Fruit fly (Drosophila melanogaster) whole organism, prepupa: ENCODE results near the gene Rpn9.
A peak's percentile ranks its signal among the peaks of the same experiment; 100 is the strongest.

Source experiments
- CG11294 ChIP-seq: fragments of 200-800 bp; sonication (Bioruptor generic); IDR thresholded peaks from 2 replicates; pipeline ENCODE4 v1.3.6; 2022; ENCODE audit warnings: missing biosample characterization, missing genetic modification characterization
- CG11762 ChIP-seq: fragments of 200-800 bp; sonication (Bioruptor generic); optimal IDR thresholded peaks from 3 replicates; lab custom pipeline; 2016; ENCODE audit warnings: missing biosample characterization, missing genetic modification characterization; ENCODE audit not compliant: insufficient read depth
- CG11902 ChIP-seq: fragments of 200-800 bp; sonication (Bioruptor generic); optimal IDR thresholded peaks from 3 replicates; lab custom pipeline; 2016; ENCODE audit warnings: missing biosample characterization, missing genetic modification characterization
- CG3032 ChIP-seq: fragments of 200-800 bp; optimal IDR thresholded peaks from 2 replicates; lab custom pipeline; 2019; ENCODE audit warnings: missing biosample characterization, mild to moderate bottlenecking, missing genetic modification characterization, moderate library complexity
- CG32006 ChIP-seq: fragments of 200-800 bp; sonication (Bioruptor generic); optimal IDR thresholded peaks from 3 replicates; lab custom pipeline; 2017; ENCODE audit warnings: missing biosample characterization, mild to moderate bottlenecking, missing genetic modification characterization
- CG3919 ChIP-seq: fragments of 200-800 bp; sonication (Bioruptor generic); optimal IDR thresholded peaks from 3 replicates; lab custom pipeline; 2016; ENCODE audit warnings: missing biosample characterization, missing genetic modification characterization
- CG4318 ChIP-seq: fragments of 200-800 bp; sonication (Bioruptor generic); optimal IDR thresholded peaks from 3 replicates; lab custom pipeline; 2017; ENCODE audit warnings: missing biosample characterization, mild to moderate bottlenecking, missing genetic modification characterization
- CG6163 ChIP-seq: fragments of 200-800 bp; sonication (Bioruptor generic); IDR thresholded peaks from 3 replicates; pipeline ENCODE4 v1.3.6; 2022; ENCODE audit warnings: missing biosample characterization, missing genetic modification characterization
- CG6276 ChIP-seq: fragments of 200-800 bp; sonication (Bioruptor generic); optimal IDR thresholded peaks from 2 replicates; lab custom pipeline; 2017; ENCODE audit warnings: missing biosample characterization, mild to moderate bottlenecking, missing genetic modification characterization
- CG6808 ChIP-seq: fragments of 200-800 bp; sonication (Bioruptor generic); optimal IDR thresholded peaks from 3 replicates; lab custom pipeline; 2017; ENCODE audit warnings: missing biosample characterization, missing genetic modification characterization, mild to moderate bottlenecking, moderate library complexity, missing genetic modification reagents
- CG6854 ChIP-seq: fragments of 200-800 bp; sonication (Bioruptor generic); optimal IDR thresholded peaks from 2 replicates; lab custom pipeline; 2017; ENCODE audit warnings: missing biosample characterization, mild to moderate bottlenecking, missing genetic modification characterization
- CG7368 ChIP-seq: fragments of 200-800 bp; sonication (Bioruptor generic); optimal IDR thresholded peaks from 3 replicates; lab custom pipeline; 2016; ENCODE audit warnings: missing biosample characterization, missing genetic modification characterization
- CG8119 ChIP-seq: fragments of 200-800 bp; sonication (Bioruptor generic); IDR thresholded peaks from 3 replicates; pipeline ENCODE4 v1.3.6; 2022; ENCODE audit warnings: missing biosample characterization, missing genetic modification characterization
- CG8319 ChIP-seq: fragments of 200-800 bp; sonication (Bioruptor generic); optimal IDR thresholded peaks from 3 replicates; lab custom pipeline; 2016; ENCODE audit warnings: missing biosample characterization, missing genetic modification characterization
- CG8632 ChIP-seq: fragments of 200-800 bp; sonication (Bioruptor generic); optimal IDR thresholded peaks from 3 replicates; lab custom pipeline; 2016; ENCODE audit warnings: missing biosample characterization, missing genetic modification characterization
- Eip75B ChIP-seq: fragments of 200-800 bp; sonication (Bioruptor generic); optimal IDR thresholded peaks from 3 replicates; lab custom pipeline; 2016; ENCODE audit warnings: missing biosample characterization, missing genetic modification characterization
- Eip78C ChIP-seq: fragments of 200-800 bp; sonication (Bioruptor generic); peaks from one replicate; lab custom pipeline; 2016; ENCODE audit warnings: missing biosample characterization, missing genetic modification characterization
- Eip93F ChIP-seq: fragments of 200-800 bp; sonication (Bioruptor generic); optimal IDR thresholded peaks from 2 replicates; lab custom pipeline; 2016; ENCODE audit warnings: missing biosample characterization, mild to moderate bottlenecking, missing genetic modification characterization
- Ets96B ChIP-seq: fragments of 200-800 bp; optimal IDR thresholded peaks from 2 replicates; lab custom pipeline; 2019; ENCODE audit warnings: missing biosample characterization, mild to moderate bottlenecking, missing genetic modification characterization, moderate library complexity
- Gug ChIP-seq: fragments of 200-800 bp; sonication (Bioruptor generic); IDR thresholded peaks from 2 replicates; pipeline ENCODE4 v1.3.6; 2022; ENCODE audit warnings: missing biosample characterization, missing genetic modification characterization
- Hr38 ChIP-seq: sonication (Bioruptor generic); optimal IDR thresholded peaks from 2 replicates; lab custom pipeline; 2016; ENCODE audit warnings: missing biosample characterization, missing genetic modification characterization
- Hr39 ChIP-seq: fragments of 200-800 bp; sonication (Bioruptor generic); optimal IDR thresholded peaks from 2 replicates; lab custom pipeline; 2016; ENCODE audit warnings: missing biosample characterization, missing genetic modification characterization
- Hr4 ChIP-seq: fragments of 200-800 bp; sonication (Bioruptor generic); optimal IDR thresholded peaks from 3 replicates; lab custom pipeline; 2016; ENCODE audit warnings: missing biosample characterization, missing genetic modification characterization
- Lpt ChIP-seq: fragments of 200-800 bp; sonication (Bioruptor generic); optimal IDR thresholded peaks from 3 replicates; lab custom pipeline; 2016; ENCODE audit warnings: missing biosample characterization, missing genetic modification characterization
- OdsH ChIP-seq: fragments of 200-800 bp; sonication (Bioruptor generic); optimal IDR thresholded peaks from 3 replicates; lab custom pipeline; 2016; ENCODE audit warnings: missing biosample characterization, missing genetic modification characterization
- Smox ChIP-seq: fragments of 200-800 bp; sonication (Bioruptor generic); optimal IDR thresholded peaks from 3 replicates; lab custom pipeline; 2016; ENCODE audit warnings: missing biosample characterization, missing genetic modification characterization
- Sox102F ChIP-seq: fragments of 200-800 bp; sonication (Bioruptor generic); optimal IDR thresholded peaks from 2 replicates; lab custom pipeline; 2016; ENCODE audit warnings: missing biosample characterization, mild to moderate bottlenecking, missing genetic modification characterization
- Sox14 ChIP-seq: fragments of 200-800 bp; sonication (Bioruptor generic); optimal IDR thresholded peaks from 3 replicates; lab custom pipeline; 2016; ENCODE audit warnings: missing biosample characterization, missing genetic modification characterization
- Sox15 ChIP-seq: fragments of 200-800 bp; sonication (Bioruptor generic); optimal IDR thresholded peaks from 3 replicates; lab custom pipeline; 2016; ENCODE audit warnings: missing biosample characterization, missing genetic modification characterization
- achi ChIP-seq: fragments of 200-800 bp; sonication (Bioruptor generic); optimal IDR thresholded peaks from 3 replicates; lab custom pipeline; 2016; ENCODE audit warnings: missing biosample characterization, missing genetic modification characterization
- dac ChIP-seq: fragments of 200-800 bp; sonication (Bioruptor generic); optimal IDR thresholded peaks from 2 replicates; lab custom pipeline; 2017; ENCODE audit warnings: missing biosample characterization, mild to moderate bottlenecking, missing genetic modification characterization
- dsx ChIP-seq: fragments of 200-800 bp; optimal IDR thresholded peaks from 3 replicates; lab custom pipeline; 2019; ENCODE audit warnings: missing biosample characterization, mild to moderate bottlenecking, missing genetic modification characterization, moderate library complexity; ENCODE audit not compliant: poor library complexity, severe bottlenecking
- eg ChIP-seq: fragments of 200-800 bp; sonication (Bioruptor generic); IDR thresholded peaks from 3 replicates; pipeline ENCODE4 v1.3.6; 2022; ENCODE audit warnings: missing biosample characterization, missing genetic modification characterization
- fd85E ChIP-seq: fragments of 200-800 bp; sonication (Bioruptor generic); optimal IDR thresholded peaks from 3 replicates; lab custom pipeline; 2016; ENCODE audit warnings: missing biosample characterization, missing genetic modification characterization
- fkh ChIP-seq: fragments of 200-800 bp; sonication (Bioruptor generic); optimal IDR thresholded peaks from 3 replicates; lab custom pipeline; 2017; ENCODE audit warnings: missing biosample characterization, mild to moderate bottlenecking, missing genetic modification characterization, moderate library complexity
- lz ChIP-seq: fragments of 200-800 bp; sonication (Bioruptor generic); optimal IDR thresholded peaks from 3 replicates; lab custom pipeline; 2016; ENCODE audit warnings: missing biosample characterization, missing genetic modification characterization
- net ChIP-seq: fragments of 200-800 bp; sonication (Bioruptor generic); optimal IDR thresholded peaks from 3 replicates; lab custom pipeline; 2016; ENCODE audit warnings: missing biosample characterization, missing genetic modification characterization
- pdm3 ChIP-seq: fragments of 200-800 bp; sonication (Bioruptor generic); optimal IDR thresholded peaks from 3 replicates; lab custom pipeline; 2016; ENCODE audit warnings: missing biosample characterization, missing genetic modification characterization
- salr ChIP-seq, 2 experiments: fragments of 200-800 bp; sonication (Bioruptor generic); optimal IDR thresholded peaks; 3 replicates each; lab custom pipeline; 2016 to 2018; ENCODE audit warnings: missing biosample characterization in 2 of 2, missing genetic modification characterization in 2 of 2, mild to moderate bottlenecking in 1 of 2
- ss ChIP-seq, 2 experiments: fragments of 200-800 bp; sonication (Bioruptor generic); optimal IDR thresholded peaks; 2 replicates in 1 of 2; 3 replicates in 1 of 2; lab custom pipeline; 2017 to 2018; ENCODE audit warnings: mild to moderate bottlenecking in 2 of 2, missing biosample characterization in 2 of 2, missing genetic modification characterization in 2 of 2, moderate library complexity in 1 of 2
- svp ChIP-seq: fragments of 200-800 bp; sonication (Bioruptor generic); peaks from one replicate; lab custom pipeline; 2016; ENCODE audit warnings: missing biosample characterization, missing genetic modification characterization
- topi ChIP-seq: fragments of 200-800 bp; sonication (Bioruptor generic); optimal IDR thresholded peaks from 3 replicates; lab custom pipeline; 2016; ENCODE audit warnings: missing biosample characterization, missing genetic modification characterization

Gene Rpn9

dm6 chr3R:23713901-23714300 is 19.4 kb downstream of the Rpn9 start (continued):
- TF ChIP-seq CG11294 (GFP tag; lab: Robert Waterston, UW) (no peak), Hr39 (GFP tag; lab: Kevin White, UChicago) (peak; percentile 91), Smox (GFP tag; lab: Kevin White, UChicago) (peak; percentile 85), Hr4 (GFP tag; lab: Kevin White, UChicago) (peak; percentile 65), eg (peak; percentile 56), CG7368 (peak; percentile 56), salr (GFP tag; optimal IDR thresholded peaks at IDR 0.05; lab: Kevin White, UChicago) (peak; percentile 24 to 47), ss (GFP tag; optimal IDR thresholded peaks at IDR 0.05; lab: Kevin White, UChicago) (peak in 1 of 2 experiments; percentile 75), CG6854 (peak; percentile 38), CG32006 (GFP tag; lab: Kevin White, UChicago) (peak; percentile 59), Sox15 (peak; percentile 63)

- TF ChIP-seq Eip78C (GFP tag; lab: Kevin White, UChicago) (no peak), svp (peak; percentile 41)
Observed at dm6 chr3R:23711195-23711594, 22.1 kb downstream of the Rpn9 start, which contains the start of gene CG10300. Gene CG10300 (plus strand): TSS chr3R:23711527.

dm6 chr3R:23709508-23710208 is 23.6 kb downstream of the Rpn9 start, which contains the start of gene CG10301:
Gene CG10301 (plus strand): TSS chr3R:23710158.
- TF ChIP-seq Ets96B (tag; lab: Kevin White, UChicago): no peak
- peak; percentile 54 for TF ChIP-seq svp
- TF ChIP-seq CG6163: 0 out of 3 replicates have a peak, but pooled peaks have one; percentile 16
- no peak for TF ChIP-seq dsx (GFP tag; lab: Kevin White, UChicago)

dm6 chr3R:23704383-23705033 is 28.8 kb downstream of the Rpn9 start, which contains the start of gene Gba1b:
Gene Gba1b (plus strand): TSS chr3R:23704804.
- TF ChIP-seq Eip78C (GFP tag; lab: Kevin White, UChicago): peak; percentile 83
- peak; percentile 40 for TF ChIP-seq Sox102F (GFP tag; lab: Kevin White, UChicago)
- TF ChIP-seq CG11762: no peak
- no peak for TF ChIP-seq CG8319 (GFP tag; lab: Kevin White, UChicago)
- TF ChIP-seq achi (GFP tag; lab: Kevin White, UChicago): no peak
- TF ChIP-seq CG6163: no peak
- TF ChIP-seq Lpt (GFP tag; lab: Kevin White, UChicago): no peak
- no peak for TF ChIP-seq CG32006 (GFP tag; lab: Kevin White, UChicago)
- TF ChIP-seq CG6276 (GFP tag; lab: Kevin White, UChicago): no peak
- no peak for TF ChIP-seq Eip93F
- no peak for TF ChIP-seq CG8119
- TF ChIP-seq svp: peak; percentile 96
- no peak for TF ChIP-seq CG4318 (GFP tag; lab: Kevin White, UChicago)
- TF ChIP-seq Hr4 (GFP tag; lab: Kevin White, UChicago): no peak
- TF ChIP-seq topi: peak; percentile 32
- TF ChIP-seq CG3032: no peak
- no peak for TF ChIP-seq Sox15
- TF ChIP-seq dac (GFP tag; lab: Kevin White, UChicago): no peak
- no peak for TF ChIP-seq OdsH (GFP tag; lab: Kevin White, UChicago)
- no peak for TF ChIP-seq CG7368
- no peak for TF ChIP-seq CG6808 (GFP tag; lab: Kevin White, UChicago)
- peak; percentile 8 for TF ChIP-seq lz (GFP tag; lab: Kevin White, UChicago)
- TF ChIP-seq CG11294 (GFP tag; lab: Robert Waterston, UW): no peak
- no peak for TF ChIP-seq pdm3 (GFP tag; lab: Kevin White, UChicago)
- no peak for TF ChIP-seq CG8632 (GFP tag; lab: Kevin White, UChicago)
- TF ChIP-seq CG6854: no peak
- no peak for TF ChIP-seq Gug (GFP tag; lab: Robert Waterston, UW)
- TF ChIP-seq Smox (GFP tag; lab: Kevin White, UChicago): no peak
- no peak for TF ChIP-seq CG3919 (GFP tag; lab: Kevin White, UChicago)
- no peak for TF ChIP-seq net (GFP tag; lab: Kevin White, UChicago)
- no peak for TF ChIP-seq Eip75B (GFP tag; lab: Kevin White, UChicago)
- TF ChIP-seq fkh (GFP tag; lab: Kevin White, UChicago): no peak
- no peak for TF ChIP-seq Hr38 (GFP tag; lab: Kevin White, UChicago)
- TF ChIP-seq Sox14 (GFP tag; lab: Kevin White, UChicago): peak; percentile 15
- TF ChIP-seq fd85E (GFP tag; lab: Kevin White, UChicago): no peak
- TF ChIP-seq CG11902 (GFP tag; lab: Kevin White, UChicago): no peak
- peak; percentile 16 for TF ChIP-seq Hr39 (GFP tag; lab: Kevin White, UChicago)
- no peak for TF ChIP-seq dsx (GFP tag; lab: Kevin White, UChicago)
- no peak for TF ChIP-seq eg
